Worm (Caenorhabditis elegans) whole organism, young adult: ENCODE data around the gene aak-2.

Source experiments
- Y56A3A.18 ChIP-seq: fragments of 200-800 bp; sonication (Bioruptor generic); IDR thresholded peaks from 2 replicates; pipeline ENCODE4 v1.3.6; 2022; ENCODE audit warnings: missing genetic modification reagents, missing genetic modification characterization, missing compliant biosample characterization
- egl-18 ChIP-seq: fragments of 200-800 bp; sonication (Bioruptor generic); IDR thresholded peaks from 2 replicates; pipeline ENCODE4 v1.3.6; 2022; ENCODE audit warnings: missing genetic modification reagents, missing genetic modification characterization, missing compliant biosample characterization
- let-526 ChIP-seq: fragments of 200-800 bp; sonication (Bioruptor generic); IDR thresholded peaks from 2 replicates; pipeline ENCODE4 v1.3.6; 2022; ENCODE audit warnings: missing genetic modification reagents, missing genetic modification characterization, missing compliant biosample characterization
- madf-10 ChIP-seq: sonication (generic microtip); optimal IDR thresholded peaks from 2 replicates; lab custom pipeline; 2016; ENCODE audit warnings: mild to moderate bottlenecking, missing genetic modification characterization, missing compliant biosample characterization

ce11 chrX:16813148-16813547 lies 17.3 kb downstream of the aak-2 start:
- no peak for TF ChIP-seq Y56A3A.18 (GFP tag; lab: Robert Waterston, UW)
- TF ChIP-seq madf-10 (tag; lab: Kevin White, UChicago), result no peak
- TF ChIP-seq let-526, result no peak
- no peak for TF ChIP-seq egl-18 (GFP tag; lab: Robert Waterston, UW)
